Worm (Caenorhabditis elegans) whole organism, L1 larva: Measurements from ENCODE around the gene cey-4.
A peak's percentile ranks its signal among the peaks of the same experiment; 100 is the strongest.

ENCODE experiments used
- C04F5.9 ChIP-seq: sonication (generic microtip); optimal IDR thresholded peaks from 2 replicates; lab custom pipeline; 2016; ENCODE audit warnings: missing genetic modification characterization, missing compliant biosample characterization
- Y116A8C.19 ChIP-seq: sonication (generic microtip); optimal IDR thresholded peaks from 2 replicates; lab custom pipeline; 2016; ENCODE audit warnings: missing compliant biosample characterization, missing genetic modification characterization, borderline replicate concordance
- aha-1 ChIP-seq: fragments of 150-350 bp; optimal IDR thresholded peaks from 2 replicates; lab custom pipeline; 2014; ENCODE audit warnings: missing biosample characterization, missing genetic modification characterization
- alr-1 ChIP-seq: fragments of 200-800 bp; sonication (Bioruptor generic); optimal IDR thresholded peaks from 2 replicates; lab custom pipeline; 2018; ENCODE audit warnings: borderline replicate concordance, mild to moderate bottlenecking, missing genetic modification characterization, missing compliant biosample characterization
- ama-1 ChIP-seq: fragments of 150-350 bp; optimal IDR thresholded peaks from 2 replicates; lab custom pipeline; 2014
- ceh-63 ChIP-seq: fragments of 200-800 bp; sonication (Bioruptor generic); optimal IDR thresholded peaks from 2 replicates; lab custom pipeline; 2018; ENCODE audit warnings: mild to moderate bottlenecking, missing genetic modification characterization, missing compliant biosample characterization
- ceh-8 ChIP-seq: fragments of 200-800 bp; sonication (Bioruptor generic); optimal IDR thresholded peaks from 2 replicates; lab custom pipeline; 2018; ENCODE audit warnings: mild to moderate bottlenecking, missing genetic modification characterization, moderate library complexity, missing compliant biosample characterization
- ceh-82 ChIP-seq, 3 experiments: fragments of 150-350 bp in 1 of 3; sonication (generic microtip) in 2 of 3; optimal IDR thresholded peaks; 2 replicates each; lab custom pipeline; 2014 to 2017; ENCODE audit warnings: missing biosample characterization in 3 of 3, missing genetic modification characterization in 3 of 3
- ceh-88 ChIP-seq: fragments of 200-800 bp; sonication (Bioruptor generic); IDR thresholded peaks from 2 replicates; pipeline ENCODE4 v1.3.6; 2022; ENCODE audit warnings: missing genetic modification characterization, missing compliant biosample characterization
- ceh-90 ChIP-seq: sonication (generic microtip); optimal IDR thresholded peaks from 2 replicates; lab custom pipeline; 2016; ENCODE audit warnings: missing genetic modification characterization, missing compliant biosample characterization
- dpl-1 ChIP-seq, 3 experiments: fragments of 150-350 bp in 2 of 3; sonication (generic microtip) in 1 of 3; optimal IDR thresholded peaks; 2 replicates each; lab custom pipeline; 2014 to 2017; ENCODE audit warnings: missing biosample characterization in 3 of 3, missing genetic modification characterization in 3 of 3, missing genetic modification reagents in 3 of 3
- dsc-1 ChIP-seq: sonication (generic microtip); optimal IDR thresholded peaks from 2 replicates; lab custom pipeline; 2016; ENCODE audit warnings: mild to moderate bottlenecking, missing genetic modification characterization, missing compliant biosample characterization
- efl-1 ChIP-seq, 4 experiments: fragments of 150-350 bp; optimal IDR thresholded peaks in 3 of 4; peaks in 1 of 4; 1 replicate in 1 of 4; 2 replicates in 3 of 4; lab custom pipeline; 2014; ENCODE audit warnings: missing biosample characterization in 2 of 4, missing genetic modification characterization in 2 of 4, missing genetic modification reagents in 2 of 4
- egl-27 ChIP-seq, 2 experiments: fragments of 150-350 bp in 1 of 2; sonication (generic microtip); optimal IDR thresholded peaks; 3 replicates each; lab custom pipeline; 2017 to 2018; ENCODE audit warnings: missing biosample characterization in 2 of 2, missing genetic modification characterization in 2 of 2, missing genetic modification reagents in 2 of 2
- elt-2 ChIP-seq: sonication (generic microtip); optimal IDR thresholded peaks from 2 replicates; lab custom pipeline; 2016; ENCODE audit warnings: missing genetic modification characterization, mild to moderate bottlenecking, inconsistent platforms, missing compliant biosample characterization, missing genetic modification reagents
- elt-3 ChIP-seq, 6 experiments: fragments of 150-350 bp in 1 of 6; sonication (generic microtip); optimal IDR thresholded peaks; 2 replicates each; lab custom pipeline; 2017 to 2018; ENCODE audit warnings: missing biosample characterization in 6 of 6, missing genetic modification characterization in 6 of 6, inconsistent platforms in 1 of 6
- ets-5 ChIP-seq: fragments of 200-800 bp; sonication (Bioruptor generic); IDR thresholded peaks from 2 replicates; pipeline ENCODE4 v1.3.6; 2022; ENCODE audit warnings: missing genetic modification characterization, missing compliant biosample characterization
- fkh-4 ChIP-seq: sonication (generic microtip); optimal IDR thresholded peaks from 2 replicates; lab custom pipeline; 2016; ENCODE audit warnings: missing compliant biosample characterization, missing genetic modification characterization, borderline replicate concordance
- fos-1 ChIP-seq: fragments of 150-350 bp; optimal IDR thresholded peaks from 2 replicates; lab custom pipeline; 2014; ENCODE audit warnings: missing biosample characterization, missing genetic modification characterization
- hlh-4 ChIP-seq: sonication (generic microtip); optimal IDR thresholded peaks from 2 replicates; lab custom pipeline; 2016; ENCODE audit warnings: mild to moderate bottlenecking, missing genetic modification characterization, missing compliant biosample characterization
- hpl-2 ChIP-seq: fragments of 150-350 bp; optimal IDR thresholded peaks from 2 replicates; lab custom pipeline; 2014; ENCODE audit warnings: missing biosample characterization, missing genetic modification reagents, missing genetic modification characterization
- irx-1 ChIP-seq: sonication (generic microtip); optimal IDR thresholded peaks from 2 replicates; lab custom pipeline; 2016; ENCODE audit warnings: missing genetic modification characterization, missing compliant biosample characterization
- lin-14 ChIP-seq: fragments of 200-800 bp; sonication (Bioruptor generic); optimal IDR thresholded peaks from 2 replicates; lab custom pipeline; 2018; ENCODE audit warnings: mild to moderate bottlenecking, missing genetic modification characterization, moderate library complexity, missing compliant biosample characterization
- lin-15B ChIP-seq: fragments of 150-350 bp; sonication (generic microtip); optimal IDR thresholded peaks from 3 replicates; lab custom pipeline; 2014; ENCODE audit warnings: missing biosample characterization, missing genetic modification characterization
- lin-35 ChIP-seq, 2 experiments: fragments of 150-350 bp; optimal IDR thresholded peaks; 2 replicates each; lab custom pipeline; 2014; ENCODE audit warnings: missing biosample characterization in 2 of 2, missing genetic modification characterization in 2 of 2, missing genetic modification reagents in 2 of 2
- lir-3 ChIP-seq: sonication (generic microtip); optimal IDR thresholded peaks from 2 replicates; lab custom pipeline; 2016; ENCODE audit warnings: mild to moderate bottlenecking, missing genetic modification characterization, moderate library complexity, missing compliant biosample characterization; ENCODE audit not compliant: poor library complexity
- mab-9 ChIP-seq: fragments of 200-800 bp; sonication (Bioruptor generic); IDR thresholded peaks from 2 replicates; pipeline ENCODE4 v1.3.6; 2022; ENCODE audit warnings: missing genetic modification reagents, missing genetic modification characterization, missing compliant biosample characterization
- mdl-1 ChIP-seq, 2 experiments: fragments of 150-350 bp; optimal IDR thresholded peaks; 2 replicates each; lab custom pipeline; 2014 to 2017; ENCODE audit warnings: missing biosample characterization in 2 of 2, missing genetic modification characterization in 2 of 2, inconsistent platforms in 1 of 2
- mef-2 ChIP-seq: fragments of 150-350 bp; optimal IDR thresholded peaks from 2 replicates; lab custom pipeline; 2014; ENCODE audit warnings: missing biosample characterization, missing genetic modification characterization
- nhr-11 ChIP-seq: fragments of 150-350 bp; optimal IDR thresholded peaks from 2 replicates; lab custom pipeline; 2014; ENCODE audit warnings: missing biosample characterization, missing genetic modification characterization
- nhr-19 ChIP-seq: fragments of 200-800 bp; sonication (Bioruptor generic); conservative IDR thresholded peaks from 2 replicates; pipeline ENCODE4 v1.3.6; 2022; ENCODE audit warnings: missing genetic modification characterization, missing compliant biosample characterization
- nhr-20 ChIP-seq: sonication (generic microtip); optimal IDR thresholded peaks from 2 replicates; lab custom pipeline; 2016; ENCODE audit warnings: mild to moderate bottlenecking, missing genetic modification characterization, missing compliant biosample characterization
- nhr-237 ChIP-seq: fragments of 150-350 bp; optimal IDR thresholded peaks from 2 replicates; lab custom pipeline; 2014; ENCODE audit warnings: missing biosample characterization, missing genetic modification characterization
- nhr-28 ChIP-seq: fragments of 150-350 bp; optimal IDR thresholded peaks from 2 replicates; lab custom pipeline; 2014; ENCODE audit warnings: missing biosample characterization, missing genetic modification characterization
- nhr-47 ChIP-seq: sonication (generic microtip); optimal IDR thresholded peaks from 2 replicates; lab custom pipeline; 2016; ENCODE audit warnings: mild to moderate bottlenecking, missing genetic modification characterization, moderate library complexity, missing compliant biosample characterization
- nhr-71 ChIP-seq: sonication (generic microtip); optimal IDR thresholded peaks from 2 replicates; lab custom pipeline; 2016; ENCODE audit warnings: mild to moderate bottlenecking, missing genetic modification characterization, moderate library complexity, missing compliant biosample characterization
- nhr-77 ChIP-seq: fragments of 150-350 bp; optimal IDR thresholded peaks from 2 replicates; lab custom pipeline; 2014; ENCODE audit warnings: missing biosample characterization, missing genetic modification characterization
- nhr-84 ChIP-seq: sonication (generic microtip); optimal IDR thresholded peaks from 2 replicates; lab custom pipeline; 2017; ENCODE audit warnings: missing biosample characterization, missing genetic modification characterization
- nhr-90 ChIP-seq: sonication (generic microtip); optimal IDR thresholded peaks from 2 replicates; lab custom pipeline; 2016; ENCODE audit warnings: mild to moderate bottlenecking, missing genetic modification characterization, missing compliant biosample characterization; ENCODE audit not compliant: poor library complexity
- pag-3 ChIP-seq: sonication (generic microtip); optimal IDR thresholded peaks from 2 replicates; lab custom pipeline; 2017; ENCODE audit warnings: missing genetic modification characterization, mild to moderate bottlenecking, missing compliant biosample characterization, antibody characterized with exemption, borderline replicate concordance; ENCODE audit not compliant: insufficient read depth
- pax-3 ChIP-seq: fragments of 200-800 bp; sonication (Bioruptor generic); optimal IDR thresholded peaks from 2 replicates; lab custom pipeline; 2018; ENCODE audit warnings: mild to moderate bottlenecking, missing genetic modification characterization, moderate library complexity, missing compliant biosample characterization
- rnt-1 ChIP-seq: sonication (generic microtip); optimal IDR thresholded peaks from 2 replicates; lab custom pipeline; 2016; ENCODE audit warnings: mild to moderate bottlenecking, missing genetic modification characterization, moderate library complexity, missing compliant biosample characterization
- snu-23 ChIP-seq: sonication (generic microtip); optimal IDR thresholded peaks from 2 replicates; lab custom pipeline; 2016; ENCODE audit warnings: missing genetic modification characterization, missing compliant biosample characterization
- sptf-1 ChIP-seq: fragments of 150-350 bp; optimal IDR thresholded peaks from 2 replicates; lab custom pipeline; 2014; ENCODE audit warnings: missing biosample characterization, missing genetic modification characterization
- sup-37 ChIP-seq: fragments of 200-800 bp; sonication (Bioruptor generic); optimal IDR thresholded peaks from 2 replicates; lab custom pipeline; 2018; ENCODE audit warnings: mild to moderate bottlenecking, missing genetic modification characterization, missing compliant biosample characterization
- unc-130 ChIP-seq: fragments of 150-350 bp; optimal IDR thresholded peaks from 2 replicates; lab custom pipeline; 2017; ENCODE audit warnings: missing biosample characterization, missing genetic modification characterization, inconsistent platforms
- unc-62 ChIP-seq: fragments of 150-350 bp; optimal IDR thresholded peaks from 2 replicates; lab custom pipeline; 2014; ENCODE audit warnings: missing biosample characterization, missing genetic modification reagents, missing genetic modification characterization
- xbp-1 ChIP-seq: sonication (generic microtip); optimal IDR thresholded peaks from 2 replicates; lab custom pipeline; 2016; ENCODE audit warnings: missing genetic modification characterization, missing compliant biosample characterization
- zip-4 ChIP-seq: fragments of 200-800 bp; sonication (Bioruptor generic); optimal IDR thresholded peaks from 2 replicates; lab custom pipeline; 2018; ENCODE audit warnings: mild to moderate bottlenecking, missing genetic modification characterization, moderate library complexity, missing compliant biosample characterization

The cey-4 gene

ce11 chrIII:10848858-10849257, 19.6 kb downstream of the cey-4 start, which contains the start of the genes fbxb-85 and hex-3 (continued):
- TF ChIP-seq lin-14 (GFP tag; lab: Kevin White, UChicago) = peak; percentile 94
- TF ChIP-seq snu-23 (GFP tag; lab: Kevin White, UChicago) = peak; percentile 99
- peak; percentile 91 for TF ChIP-seq mab-9 (GFP tag; lab: Robert Waterston, UW)
- TF ChIP-seq efl-1 (optimal IDR thresholded peaks at IDR 0.05; lab: Kevin White, UChicago) = peak; percentile 91 to 96
- TF ChIP-seq efl-1 (GFP tag; optimal IDR thresholded peaks at IDR 0.05 in 1 of 2; lab: Kevin White, UChicago) = peak; percentile 90 to 99
- TF ChIP-seq nhr-84 (tag; lab: Kevin White, UChicago) = no peak
- peak; percentile 76 for TF ChIP-seq aha-1 (tag; lab: Kevin White, UChicago)
- TF ChIP-seq lin-15B = peak; percentile 90
- peak; percentile 95 for TF ChIP-seq nhr-20
- TF ChIP-seq ets-5 (GFP tag; lab: Robert Waterston, UW) = 0 out of 2 replicates have a peak, but pooled peaks have one; percentile 80
- no peak for TF ChIP-seq alr-1 (tag; lab: Kevin White, UChicago)
- TF ChIP-seq egl-27 (tag; optimal IDR thresholded peaks at IDR 0.05; lab: Kevin White, UChicago) = peak; percentile 37 to 70
- TF ChIP-seq sup-37 = peak; percentile 91
- peak; percentile 5 for TF ChIP-seq unc-62
- peak; percentile 50 for TF ChIP-seq ceh-90 (tag; lab: Kevin White, UChicago)
- peak; percentile 97 for TF ChIP-seq rnt-1 (tag; lab: Kevin White, UChicago)
- TF ChIP-seq dsc-1 = peak; percentile 98
- TF ChIP-seq nhr-77 (tag; lab: Kevin White, UChicago) = peak; percentile 90
- TF ChIP-seq Y116A8C.19 (tag; lab: Kevin White, UChicago) = peak; percentile 55
- peak; percentile 87 for TF ChIP-seq zip-4 (GFP tag; lab: Kevin White, UChicago)
- no peak for TF ChIP-seq hlh-4 (tag; lab: Kevin White, UChicago)
- peak; percentile 86 for TF ChIP-seq C04F5.9
- TF ChIP-seq lin-35 (GFP tag; optimal IDR thresholded peaks at IDR 0.05; lab: Kevin White, UChicago) = peak; percentile 90 to 96
- TF ChIP-seq nhr-28 (tag; lab: Kevin White, UChicago) = no peak
- TF ChIP-seq nhr-71 = peak; percentile 97
- TF ChIP-seq fkh-4 = peak; percentile 75
- peak; percentile 95 to 96 (median 96) for TF ChIP-seq ceh-82 (tag; optimal IDR thresholded peaks at IDR 0.05; lab: Kevin White, UChicago)
- peak; percentile 63 for TF ChIP-seq mef-2 (tag; lab: Kevin White, UChicago)
- peak; percentile 78 for TF ChIP-seq hpl-2 (GFP tag; lab: Kevin White, UChicago)
- TF ChIP-seq nhr-237 (tag; lab: Kevin White, UChicago) = peak; percentile 81
- peak; percentile 98 for TF ChIP-seq ceh-8 (GFP tag; lab: Kevin White, UChicago)
- peak in 4 of 6 experiments; percentile 10 to 92 (median 72) for TF ChIP-seq elt-3 (tag; optimal IDR thresholded peaks at IDR 0.05; lab: Kevin White, UChicago)
- peak; percentile 9 for TF ChIP-seq pag-3
- peak; percentile 72 for TF ChIP-seq ama-1
- peak; percentile 89 for TF ChIP-seq ceh-88 (GFP tag; lab: Robert Waterston, UW)
- TF ChIP-seq nhr-11 (tag; lab: Kevin White, UChicago) = peak; percentile 89
- TF ChIP-seq dpl-1 (GFP tag; optimal IDR thresholded peaks at IDR 0.05; lab: Kevin White, UChicago) = peak; percentile 92 to 96 (median 93)
- TF ChIP-seq lir-3 (tag; lab: Kevin White, UChicago) = peak; percentile 89
- peak; percentile 89 for TF ChIP-seq pax-3
- peak; percentile 98 for TF ChIP-seq nhr-47 (tag; lab: Kevin White, UChicago)

DNA sequence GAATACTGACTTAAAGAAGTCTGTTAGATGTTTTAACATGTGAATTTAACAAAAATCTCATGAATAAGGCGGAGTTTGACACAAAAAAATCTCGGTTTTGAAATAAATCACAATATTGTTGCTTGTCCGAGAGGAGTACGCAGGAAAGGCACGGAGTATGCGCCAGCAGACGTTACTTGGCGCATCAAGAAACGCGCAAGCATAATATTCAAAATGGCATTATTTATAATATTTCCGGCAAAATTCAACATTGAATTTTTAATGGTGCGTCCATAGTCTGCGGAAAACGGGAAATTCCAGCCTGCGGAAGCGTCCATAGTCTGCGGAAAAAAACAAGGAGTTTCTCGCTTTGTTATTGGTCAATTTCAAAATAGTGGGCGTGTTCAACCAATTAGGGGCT, 23.6 kb downstream of the cey-4 start, which contains the start of gene pde-12:
pde-12 (minus strand) TSS at position 148 of the 400 bp plus-strand sequence.
- peak; percentile 81 for TF ChIP-seq C04F5.9
- TF ChIP-seq xbp-1 (tag; lab: Kevin White, UChicago) = peak; percentile 93
- TF ChIP-seq mdl-1 (tag; optimal IDR thresholded peaks at IDR 0.05; lab: Kevin White, UChicago) = peak in 1 of 2 experiments; percentile 69
- TF ChIP-seq unc-130 (tag; lab: Kevin White, UChicago) = peak; percentile 92
- TF ChIP-seq lin-35 (GFP tag; optimal IDR thresholded peaks at IDR 0.05; lab: Kevin White, UChicago) = peak; percentile 87 to 92
- no peak for TF ChIP-seq ama-1
- peak; percentile 95 for TF ChIP-seq nhr-90 (tag; lab: Kevin White, UChicago)
- TF ChIP-seq elt-2 (tag; lab: Kevin White, UChicago) = peak; percentile 77
- peak; percentile 91 for TF ChIP-seq irx-1 (tag; lab: Kevin White, UChicago)
- TF ChIP-seq lir-3 (tag; lab: Kevin White, UChicago) = no peak
- TF ChIP-seq hpl-2 (GFP tag; lab: Kevin White, UChicago) = no peak
- peak; percentile 91 for TF ChIP-seq nhr-19 (GFP tag; lab: Robert Waterston, UW)
- TF ChIP-seq sptf-1 (tag; lab: Kevin White, UChicago) = no peak
- TF ChIP-seq nhr-28 (tag; lab: Kevin White, UChicago) = no peak
- peak; percentile 74 for TF ChIP-seq ceh-88 (GFP tag; lab: Robert Waterston, UW)
- no peak for TF ChIP-seq alr-1 (tag; lab: Kevin White, UChicago)
- peak; percentile 74 for TF ChIP-seq fos-1 (tag; lab: Kevin White, UChicago)
- peak; percentile 79 for TF ChIP-seq pax-3
- TF ChIP-seq efl-1 (optimal IDR thresholded peaks at IDR 0.05; lab: Kevin White, UChicago) = peak; percentile 83 to 90
- TF ChIP-seq efl-1 (GFP tag; optimal IDR thresholded peaks at IDR 0.05 in 1 of 2; lab: Kevin White, UChicago) = peak; percentile 84 to 98
- peak; percentile 93 for TF ChIP-seq dsc-1
- TF ChIP-seq ceh-63 (GFP tag; lab: Kevin White, UChicago) = no peak
